Worm (Caenorhabditis elegans) whole organism, late embryonic: ENCODE results near the gene C01G5.7.

ENCODE experiments used
- ama-1 ChIP-seq: fragments of 150-350 bp; optimal IDR thresholded peaks from 2 replicates; lab custom pipeline; 2014
- ceh-24 ChIP-seq: sonication (generic microtip); optimal IDR thresholded peaks from 2 replicates; lab custom pipeline; 2016; ENCODE audit warnings: mild to moderate bottlenecking, missing genetic modification characterization, missing compliant biosample characterization
- che-1 ChIP-seq: sonication (generic microtip); optimal IDR thresholded peaks from 2 replicates; lab custom pipeline; 2016; ENCODE audit warnings: mild to moderate bottlenecking, missing genetic modification characterization, missing compliant biosample characterization
- dve-1 ChIP-seq: sonication (generic microtip); optimal IDR thresholded peaks from 2 replicates; lab custom pipeline; 2017; ENCODE audit warnings: antibody characterized with exemption, mild to moderate bottlenecking, missing genetic modification characterization, missing compliant biosample characterization
- elt-2 ChIP-seq: sonication (generic microtip); optimal IDR thresholded peaks from 2 replicates; lab custom pipeline; 2016; ENCODE audit warnings: missing genetic modification reagents, missing genetic modification characterization, missing compliant biosample characterization
- ets-4 ChIP-seq: sonication (generic microtip); optimal IDR thresholded peaks from 2 replicates; lab custom pipeline; 2016; ENCODE audit warnings: missing genetic modification characterization, missing compliant biosample characterization
- eyg-1 ChIP-seq: sonication (generic microtip); optimal IDR thresholded peaks from 2 replicates; lab custom pipeline; 2016; ENCODE audit warnings: missing genotype, missing genetic modification characterization, missing compliant biosample characterization
- fkh-10 ChIP-seq: fragments of 150-350 bp; optimal IDR thresholded peaks from 2 replicates; lab custom pipeline; 2014; ENCODE audit warnings: missing biosample characterization, missing genetic modification reagents, missing genetic modification characterization
- lin-11 ChIP-seq: fragments of 200-800 bp; sonication (Bioruptor generic); optimal IDR thresholded peaks from 2 replicates; lab custom pipeline; 2018; ENCODE audit warnings: mild to moderate bottlenecking, missing genetic modification characterization, missing compliant biosample characterization
- nhr-11 ChIP-seq: fragments of 150-350 bp; optimal IDR thresholded peaks from 2 replicates; lab custom pipeline; 2014; ENCODE audit warnings: missing biosample characterization, missing genetic modification characterization
- pha-2 ChIP-seq: sonication (generic microtip); optimal IDR thresholded peaks from 2 replicates; lab custom pipeline; 2017; ENCODE audit warnings: mild to moderate bottlenecking, missing genetic modification characterization, missing compliant biosample characterization
- pha-4 ChIP-seq: fragments of 150-350 bp; optimal IDR thresholded peaks from 2 replicates; lab custom pipeline; 2018; ENCODE audit warnings: missing biosample characterization, missing genetic modification reagents, missing genetic modification characterization
- tbx-7 ChIP-seq: sonication (generic microtip); optimal IDR thresholded peaks from 2 replicates; lab custom pipeline; 2016; ENCODE audit warnings: missing genotype, missing genetic modification characterization, missing compliant biosample characterization
- unc-42 ChIP-seq: sonication (generic microtip); optimal IDR thresholded peaks from 2 replicates; lab custom pipeline; 2016; ENCODE audit warnings: missing genotype, missing genetic modification characterization, missing compliant biosample characterization

DNA sequence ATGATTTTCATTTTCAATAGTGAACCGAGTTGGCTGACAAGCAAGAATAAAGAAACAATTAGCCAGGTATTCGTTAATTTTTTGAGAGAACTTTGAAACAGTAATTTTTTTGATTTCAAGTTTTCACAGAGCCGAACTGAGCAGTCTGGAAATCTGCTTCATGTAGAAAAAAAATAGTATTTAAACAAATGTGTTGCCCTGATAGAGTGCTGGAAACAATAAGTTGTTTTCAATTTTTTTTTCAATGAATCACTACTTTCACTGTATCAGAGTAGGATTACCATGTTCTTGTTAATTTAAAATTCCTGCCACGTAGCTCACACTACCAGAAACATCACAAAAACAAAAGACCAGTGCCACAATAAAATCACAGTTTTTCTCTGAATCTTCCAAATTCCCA is 17.5 kb upstream of the C01G5.7 start:
- TF ChIP-seq pha-2 (tag; lab: Kevin White, UChicago) (no peak), fkh-10 (no peak), che-1 (tag; lab: Kevin White, UChicago) (no peak), ceh-24 (tag; lab: Kevin White, UChicago) (no peak), ama-1 (lab: Kevin White, UChicago) (no peak), unc-42 (tag; lab: Kevin White, UChicago) (no peak), ets-4 (tag; lab: Kevin White, UChicago) (no peak), lin-11 (tag; lab: Kevin White, UChicago) (no peak), nhr-11 (tag; lab: Kevin White, UChicago) (no peak), eyg-1 (tag; lab: Kevin White, UChicago) (no peak), pha-4 (tag; lab: Kevin White, UChicago) (no peak), tbx-7 (tag; lab: Kevin White, UChicago) (no peak), dve-1 (tag; lab: Kevin White, UChicago) (no peak), elt-2 (no peak)
